Fruit fly (Drosophila melanogaster) whole organism, prepupa: ENCODE measurements around the gene JYalpha.

Source experiments
- CG10669 ChIP-seq: fragments of 200-800 bp; sonication (Bioruptor generic); optimal IDR thresholded peaks from 3 replicates; lab custom pipeline; 2018; ENCODE audit warnings: missing biosample characterization, mild to moderate bottlenecking, missing genetic modification characterization, moderate library complexity
- CG11294 ChIP-seq: fragments of 200-800 bp; sonication (Bioruptor generic); IDR thresholded peaks from 2 replicates; pipeline ENCODE4 v1.3.6; 2022; ENCODE audit warnings: missing biosample characterization, missing genetic modification characterization
- CG11762 ChIP-seq: fragments of 200-800 bp; sonication (Bioruptor generic); optimal IDR thresholded peaks from 3 replicates; lab custom pipeline; 2016; ENCODE audit warnings: missing biosample characterization, missing genetic modification characterization; ENCODE audit not compliant: insufficient read depth
- CG11902 ChIP-seq: fragments of 200-800 bp; sonication (Bioruptor generic); optimal IDR thresholded peaks from 3 replicates; lab custom pipeline; 2016; ENCODE audit warnings: missing biosample characterization, missing genetic modification characterization
- CG15336 ChIP-seq: fragments of 200-800 bp; sonication (Bioruptor generic); IDR thresholded peaks from 2 replicates; pipeline ENCODE4 v1.3.6; 2022; ENCODE audit warnings: missing biosample characterization, missing genetic modification characterization
- CG32006 ChIP-seq: fragments of 200-800 bp; sonication (Bioruptor generic); optimal IDR thresholded peaks from 3 replicates; lab custom pipeline; 2017; ENCODE audit warnings: missing biosample characterization, mild to moderate bottlenecking, missing genetic modification characterization
- CG34406 ChIP-seq: fragments of 200-800 bp; sonication (Bioruptor generic); optimal IDR thresholded peaks from 3 replicates; lab custom pipeline; 2016; ENCODE audit warnings: missing biosample characterization, missing genetic modification characterization
- CG3919 ChIP-seq: fragments of 200-800 bp; sonication (Bioruptor generic); optimal IDR thresholded peaks from 3 replicates; lab custom pipeline; 2016; ENCODE audit warnings: missing biosample characterization, missing genetic modification characterization
- CG6163 ChIP-seq: fragments of 200-800 bp; sonication (Bioruptor generic); IDR thresholded peaks from 3 replicates; pipeline ENCODE4 v1.3.6; 2022; ENCODE audit warnings: missing biosample characterization, missing genetic modification characterization
- CG6276 ChIP-seq: fragments of 200-800 bp; sonication (Bioruptor generic); optimal IDR thresholded peaks from 2 replicates; lab custom pipeline; 2017; ENCODE audit warnings: missing biosample characterization, mild to moderate bottlenecking, missing genetic modification characterization
- CG6808 ChIP-seq: fragments of 200-800 bp; sonication (Bioruptor generic); optimal IDR thresholded peaks from 3 replicates; lab custom pipeline; 2017; ENCODE audit warnings: missing biosample characterization, missing genetic modification characterization, mild to moderate bottlenecking, moderate library complexity, missing genetic modification reagents
- CG7368 ChIP-seq: fragments of 200-800 bp; sonication (Bioruptor generic); optimal IDR thresholded peaks from 3 replicates; lab custom pipeline; 2016; ENCODE audit warnings: missing biosample characterization, missing genetic modification characterization
- CG8319 ChIP-seq: fragments of 200-800 bp; sonication (Bioruptor generic); optimal IDR thresholded peaks from 3 replicates; lab custom pipeline; 2016; ENCODE audit warnings: missing biosample characterization, missing genetic modification characterization
- Eip75B ChIP-seq: fragments of 200-800 bp; sonication (Bioruptor generic); optimal IDR thresholded peaks from 3 replicates; lab custom pipeline; 2016; ENCODE audit warnings: missing biosample characterization, missing genetic modification characterization
- Eip93F ChIP-seq: fragments of 200-800 bp; sonication (Bioruptor generic); optimal IDR thresholded peaks from 2 replicates; lab custom pipeline; 2016; ENCODE audit warnings: missing biosample characterization, mild to moderate bottlenecking, missing genetic modification characterization
- Gug ChIP-seq: fragments of 200-800 bp; sonication (Bioruptor generic); IDR thresholded peaks from 2 replicates; pipeline ENCODE4 v1.3.6; 2022; ENCODE audit warnings: missing biosample characterization, missing genetic modification characterization
- Hr38 ChIP-seq: sonication (Bioruptor generic); optimal IDR thresholded peaks from 2 replicates; lab custom pipeline; 2016; ENCODE audit warnings: missing biosample characterization, missing genetic modification characterization
- Lpt ChIP-seq: fragments of 200-800 bp; sonication (Bioruptor generic); optimal IDR thresholded peaks from 3 replicates; lab custom pipeline; 2016; ENCODE audit warnings: missing biosample characterization, missing genetic modification characterization
- Sox14 ChIP-seq: fragments of 200-800 bp; sonication (Bioruptor generic); optimal IDR thresholded peaks from 3 replicates; lab custom pipeline; 2016; ENCODE audit warnings: missing biosample characterization, missing genetic modification characterization
- acj6 ChIP-seq: fragments of 200-800 bp; sonication (Bioruptor generic); optimal IDR thresholded peaks from 3 replicates; lab custom pipeline; 2016; ENCODE audit warnings: missing biosample characterization, missing genetic modification characterization
- cyc ChIP-seq: fragments of 200-800 bp; sonication (Bioruptor generic); optimal IDR thresholded peaks from 3 replicates; lab custom pipeline; 2016; ENCODE audit warnings: missing biosample characterization, missing genetic modification characterization
- dac ChIP-seq: fragments of 200-800 bp; sonication (Bioruptor generic); optimal IDR thresholded peaks from 2 replicates; lab custom pipeline; 2017; ENCODE audit warnings: missing biosample characterization, mild to moderate bottlenecking, missing genetic modification characterization
- dsx ChIP-seq: fragments of 200-800 bp; optimal IDR thresholded peaks from 3 replicates; lab custom pipeline; 2019; ENCODE audit warnings: missing biosample characterization, mild to moderate bottlenecking, missing genetic modification characterization, moderate library complexity; ENCODE audit not compliant: poor library complexity, severe bottlenecking
- esn ChIP-seq: fragments of 200-800 bp; sonication (Bioruptor generic); optimal IDR thresholded peaks from 2 replicates; lab custom pipeline; 2016; ENCODE audit warnings: missing biosample characterization, mild to moderate bottlenecking, missing genetic modification characterization, moderate library complexity
- fd59A ChIP-seq: fragments of 200-800 bp; sonication (Bioruptor generic); optimal IDR thresholded peaks from 2 replicates; lab custom pipeline; 2017; ENCODE audit warnings: missing biosample characterization, mild to moderate bottlenecking, missing genetic modification characterization, missing genetic modification reagents
- fd85E ChIP-seq: fragments of 200-800 bp; sonication (Bioruptor generic); optimal IDR thresholded peaks from 3 replicates; lab custom pipeline; 2016; ENCODE audit warnings: missing biosample characterization, missing genetic modification characterization
- fkh ChIP-seq: fragments of 200-800 bp; sonication (Bioruptor generic); optimal IDR thresholded peaks from 3 replicates; lab custom pipeline; 2017; ENCODE audit warnings: missing biosample characterization, mild to moderate bottlenecking, missing genetic modification characterization, moderate library complexity
- net ChIP-seq: fragments of 200-800 bp; sonication (Bioruptor generic); optimal IDR thresholded peaks from 3 replicates; lab custom pipeline; 2016; ENCODE audit warnings: missing biosample characterization, missing genetic modification characterization
- salr ChIP-seq, 2 experiments: fragments of 200-800 bp; sonication (Bioruptor generic); optimal IDR thresholded peaks; 3 replicates each; lab custom pipeline; 2016 to 2018; ENCODE audit warnings: missing biosample characterization in 2 of 2, missing genetic modification characterization in 2 of 2, mild to moderate bottlenecking in 1 of 2
- ss ChIP-seq, 2 experiments: fragments of 200-800 bp; sonication (Bioruptor generic); optimal IDR thresholded peaks; 2 replicates in 1 of 2; 3 replicates in 1 of 2; lab custom pipeline; 2017 to 2018; ENCODE audit warnings: mild to moderate bottlenecking in 2 of 2, missing biosample characterization in 2 of 2, missing genetic modification characterization in 2 of 2, moderate library complexity in 1 of 2
- topi ChIP-seq: fragments of 200-800 bp; sonication (Bioruptor generic); optimal IDR thresholded peaks from 3 replicates; lab custom pipeline; 2016; ENCODE audit warnings: missing biosample characterization, missing genetic modification characterization

Gene JYalpha

dm6 chr4:46484-46883, 45.8 kb downstream of the JYalpha start:
- no peak for TF ChIP-seq ss (GFP tag; optimal IDR thresholded peaks at IDR 0.05; lab: Kevin White, UChicago)
- TF ChIP-seq fd85E (GFP tag; lab: Kevin White, UChicago) = no peak
- no peak for TF ChIP-seq salr (GFP tag; optimal IDR thresholded peaks at IDR 0.05; lab: Kevin White, UChicago)
- TF ChIP-seq Eip75B (GFP tag; lab: Kevin White, UChicago) = no peak
- TF ChIP-seq topi (GFP tag; lab: Kevin White, UChicago) = no peak
- TF ChIP-seq Gug (GFP tag; lab: Robert Waterston, UW) = no peak
- TF ChIP-seq CG6808 (GFP tag; lab: Kevin White, UChicago) = no peak
- TF ChIP-seq CG11902 (GFP tag; lab: Kevin White, UChicago) = no peak
- no peak for TF ChIP-seq CG6163
- TF ChIP-seq, all 60 proteins: peak for 0

DNA sequence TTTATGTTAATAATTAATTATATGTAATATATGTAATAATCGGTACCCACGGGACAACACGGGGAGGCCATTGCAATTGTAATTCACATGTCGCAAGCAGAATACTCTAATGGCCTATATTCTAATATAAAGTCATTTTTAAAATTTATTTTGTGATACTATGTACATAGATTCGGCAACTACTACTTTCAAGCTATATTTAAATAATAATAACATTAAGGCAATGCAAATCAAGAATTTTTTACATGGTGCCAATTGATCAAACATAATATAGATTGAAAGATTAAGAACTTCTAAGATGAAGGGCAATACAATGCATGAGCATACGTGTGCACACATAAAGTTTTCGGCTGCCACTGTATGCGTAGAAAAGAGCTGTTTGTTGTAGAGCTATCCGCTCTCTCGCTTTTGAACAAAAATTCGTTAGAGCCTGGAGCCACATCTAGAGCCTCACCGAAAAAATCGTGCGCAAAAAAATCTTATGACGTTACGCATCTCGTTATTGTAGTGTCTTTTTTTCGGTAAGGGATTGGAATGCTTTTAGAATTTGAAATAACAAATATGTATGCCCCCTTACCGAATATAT, 46.4 kb downstream of the JYalpha start:
- TF ChIP-seq CG32006 (no peak), CG15336 (no peak), CG11294 (no peak), Eip93F (GFP tag; lab: Kevin White, UChicago) (no peak), CG11762 (no peak), dsx (GFP tag; lab: Kevin White, UChicago) (no peak), fd85E (GFP tag; lab: Kevin White, UChicago) (no peak), fd59A (GFP tag; lab: Kevin White, UChicago) (no peak), CG3919 (GFP tag; lab: Kevin White, UChicago) (no peak), ss (GFP tag; optimal IDR thresholded peaks at IDR 0.05; lab: Kevin White, UChicago) (no peak), cyc (GFP tag; lab: Kevin White, UChicago) (no peak), esn (GFP tag; lab: Kevin White, UChicago) (no peak)

- TF ChIP-seq CG34406 (GFP tag; lab: Kevin White, UChicago) = no peak
- TF ChIP-seq esn (GFP tag; lab: Kevin White, UChicago) = no peak
- no peak for TF ChIP-seq Sox14 (GFP tag; lab: Kevin White, UChicago)
- no peak for TF ChIP-seq fkh (GFP tag; lab: Kevin White, UChicago)
- TF ChIP-seq dac (GFP tag; lab: Kevin White, UChicago) = no peak
- no peak for TF ChIP-seq CG8319
- no peak for TF ChIP-seq CG10669
- no peak for TF ChIP-seq Hr38 (GFP tag; lab: Kevin White, UChicago)
- no peak for TF ChIP-seq CG7368
- no peak for TF ChIP-seq CG3919 (GFP tag; lab: Kevin White, UChicago)
- no peak for TF ChIP-seq CG6808 (GFP tag; lab: Kevin White, UChicago)
- TF ChIP-seq Lpt = no peak
- TF ChIP-seq net (GFP tag; lab: Kevin White, UChicago) = no peak
- TF ChIP-seq CG6276 = no peak
- no peak for TF ChIP-seq acj6 (GFP tag; lab: Kevin White, UChicago)
Observed at dm6 chr4:54633-55032, 54.0 kb downstream of the JYalpha start.
